Worm (Caenorhabditis elegans) whole organism, late embryonic: ENCODE results near the gene C40H1.9.
A peak's percentile ranks its signal among the peaks of the same experiment; 100 is the strongest.

ENCODE experiments used
- C08G9.2 ChIP-seq: sonication (generic microtip); optimal IDR thresholded peaks from 2 replicates; lab custom pipeline; 2016; ENCODE audit warnings: mild to moderate bottlenecking, missing genetic modification characterization, moderate library complexity, missing compliant biosample characterization
- K02D7.2 ChIP-seq: sonication (generic microtip); optimal IDR thresholded peaks from 2 replicates; lab custom pipeline; 2017; ENCODE audit warnings: mild to moderate bottlenecking, missing genetic modification characterization, missing compliant biosample characterization
- K09A11.1 ChIP-seq: sonication (generic microtip); optimal IDR thresholded peaks from 2 replicates; lab custom pipeline; 2017; ENCODE audit warnings: antibody characterized with exemption, mild to moderate bottlenecking, missing genetic modification characterization, missing compliant biosample characterization; ENCODE audit not compliant: insufficient read depth
- ahr-1 ChIP-seq: sonication (generic microtip); optimal IDR thresholded peaks from 2 replicates; lab custom pipeline; 2016; ENCODE audit warnings: missing genetic modification characterization, missing compliant biosample characterization
- ceh-14 ChIP-seq: sonication (generic microtip); optimal IDR thresholded peaks from 2 replicates; lab custom pipeline; 2016; ENCODE audit warnings: missing genotype, missing genetic modification characterization, missing compliant biosample characterization
- ceh-19 ChIP-seq: fragments of 200-800 bp; sonication (Bioruptor generic); optimal IDR thresholded peaks from 2 replicates; lab custom pipeline; 2018; ENCODE audit warnings: mild to moderate bottlenecking, missing genetic modification characterization, missing compliant biosample characterization
- ceh-22 ChIP-seq: sonication (generic microtip); optimal IDR thresholded peaks from 2 replicates; lab custom pipeline; 2017; ENCODE audit warnings: missing biosample characterization, missing genetic modification characterization
- ceh-24 ChIP-seq: sonication (generic microtip); optimal IDR thresholded peaks from 2 replicates; lab custom pipeline; 2016; ENCODE audit warnings: mild to moderate bottlenecking, missing genetic modification characterization, missing compliant biosample characterization
- ceh-31 ChIP-seq: sonication (generic microtip); optimal IDR thresholded peaks from 2 replicates; lab custom pipeline; 2016; ENCODE audit warnings: missing genetic modification characterization, missing compliant biosample characterization
- ceh-34 ChIP-seq: sonication (generic microtip); optimal IDR thresholded peaks from 2 replicates; lab custom pipeline; 2016; ENCODE audit warnings: mild to moderate bottlenecking, missing genetic modification characterization, missing compliant biosample characterization
- ceh-45 ChIP-seq: fragments of 200-800 bp; sonication (Bioruptor generic); IDR thresholded peaks from 2 replicates; pipeline ENCODE4 v1.3.6; 2022; ENCODE audit warnings: missing genetic modification reagents, missing genetic modification characterization, missing compliant biosample characterization
- ceh-6 ChIP-seq: fragments of 200-800 bp; sonication (Bioruptor generic); optimal IDR thresholded peaks from 2 replicates; lab custom pipeline; 2018; ENCODE audit warnings: mild to moderate bottlenecking, missing genetic modification characterization, missing compliant biosample characterization
- dmd-4 ChIP-seq: sonication (generic microtip); optimal IDR thresholded peaks from 2 replicates; lab custom pipeline; 2016; ENCODE audit warnings: borderline replicate concordance, missing genetic modification characterization, missing compliant biosample characterization
- dve-1 ChIP-seq: sonication (generic microtip); optimal IDR thresholded peaks from 2 replicates; lab custom pipeline; 2017; ENCODE audit warnings: antibody characterized with exemption, mild to moderate bottlenecking, missing genetic modification characterization, missing compliant biosample characterization
- elt-2 ChIP-seq: sonication (generic microtip); optimal IDR thresholded peaks from 2 replicates; lab custom pipeline; 2016; ENCODE audit warnings: missing genetic modification reagents, missing genetic modification characterization, missing compliant biosample characterization
- fax-1 ChIP-seq: sonication (generic microtip); optimal IDR thresholded peaks from 2 replicates; lab custom pipeline; 2016; ENCODE audit warnings: missing genotype, missing genetic modification characterization, missing compliant biosample characterization
- fkh-10 ChIP-seq: fragments of 150-350 bp; optimal IDR thresholded peaks from 2 replicates; lab custom pipeline; 2014; ENCODE audit warnings: missing biosample characterization, missing genetic modification reagents, missing genetic modification characterization
- gmeb-2 ChIP-seq: sonication (generic microtip); optimal IDR thresholded peaks from 2 replicates; lab custom pipeline; 2016; ENCODE audit warnings: missing genetic modification characterization, inconsistent platforms, missing compliant biosample characterization
- hlh-13 ChIP-seq: fragments of 200-800 bp; sonication (Bioruptor generic); optimal IDR thresholded peaks from 2 replicates; lab custom pipeline; 2018; ENCODE audit warnings: mild to moderate bottlenecking, missing genetic modification characterization, missing compliant biosample characterization
- hlh-15 ChIP-seq: sonication (generic microtip); optimal IDR thresholded peaks from 2 replicates; lab custom pipeline; 2016; ENCODE audit warnings: missing genetic modification characterization, missing compliant biosample characterization
- hlh-8 ChIP-seq: sonication (generic microtip); optimal IDR thresholded peaks from 2 replicates; lab custom pipeline; 2016; ENCODE audit warnings: missing genotype, missing genetic modification characterization, missing compliant biosample characterization
- lim-6 ChIP-seq: sonication (generic microtip); optimal IDR thresholded peaks from 2 replicates; lab custom pipeline; 2016; ENCODE audit warnings: missing genetic modification characterization, missing compliant biosample characterization
- madf-2 ChIP-seq: sonication (generic microtip); optimal IDR thresholded peaks from 2 replicates; lab custom pipeline; 2017; ENCODE audit warnings: missing genetic modification characterization, missing compliant biosample characterization
- mec-3 ChIP-seq: sonication (generic microtip); optimal IDR thresholded peaks from 2 replicates; lab custom pipeline; 2016; ENCODE audit warnings: borderline replicate concordance, missing genetic modification characterization, missing compliant biosample characterization
- npax-4 ChIP-seq: sonication (generic microtip); optimal IDR thresholded peaks from 2 replicates; lab custom pipeline; 2016; ENCODE audit warnings: missing genetic modification characterization, missing compliant biosample characterization
- pag-3 ChIP-seq: sonication (generic microtip); optimal IDR thresholded peaks from 2 replicates; lab custom pipeline; 2016; ENCODE audit warnings: missing compliant biosample characterization, missing genetic modification characterization, borderline replicate concordance
- pat-9 ChIP-seq: fragments of 200-800 bp; sonication (Bioruptor generic); optimal IDR thresholded peaks from 2 replicates; lab custom pipeline; 2018; ENCODE audit warnings: mild to moderate bottlenecking, missing genetic modification characterization, moderate library complexity, missing compliant biosample characterization
- pax-1 ChIP-seq: fragments of 150-350 bp; optimal IDR thresholded peaks from 2 replicates; lab custom pipeline; 2014; ENCODE audit warnings: missing biosample characterization, missing genetic modification characterization
- pha-4 ChIP-seq: fragments of 150-350 bp; optimal IDR thresholded peaks from 2 replicates; lab custom pipeline; 2018; ENCODE audit warnings: missing biosample characterization, missing genetic modification reagents, missing genetic modification characterization
- rnt-1 ChIP-seq: sonication (generic microtip); optimal IDR thresholded peaks from 2 replicates; lab custom pipeline; 2016; ENCODE audit warnings: missing genetic modification characterization, missing compliant biosample characterization
- syd-9 ChIP-seq: sonication (generic microtip); optimal IDR thresholded peaks from 2 replicates; lab custom pipeline; 2016; ENCODE audit warnings: mild to moderate bottlenecking, missing genetic modification characterization, moderate library complexity, missing compliant biosample characterization
- tbx-2 ChIP-seq: sonication (generic microtip); optimal IDR thresholded peaks from 2 replicates; lab custom pipeline; 2016; ENCODE audit warnings: missing genetic modification characterization, missing compliant biosample characterization
- ttx-3 ChIP-seq: sonication (generic microtip); optimal IDR thresholded peaks from 2 replicates; lab custom pipeline; 2016; ENCODE audit warnings: missing genetic modification reagents, missing genetic modification characterization, missing compliant biosample characterization
- unc-86 ChIP-seq: sonication (generic microtip); optimal IDR thresholded peaks from 2 replicates; lab custom pipeline; 2016; ENCODE audit warnings: missing genetic modification characterization, missing compliant biosample characterization
- zip-5 ChIP-seq: sonication (generic microtip); optimal IDR thresholded peaks from 2 replicates; lab custom pipeline; 2016; ENCODE audit warnings: missing genetic modification characterization, missing compliant biosample characterization
- ztf-16 ChIP-seq: sonication (generic microtip); optimal IDR thresholded peaks from 2 replicates; lab custom pipeline; 2017; ENCODE audit warnings: missing genetic modification characterization, missing compliant biosample characterization

The C40H1.9 gene

DNA sequence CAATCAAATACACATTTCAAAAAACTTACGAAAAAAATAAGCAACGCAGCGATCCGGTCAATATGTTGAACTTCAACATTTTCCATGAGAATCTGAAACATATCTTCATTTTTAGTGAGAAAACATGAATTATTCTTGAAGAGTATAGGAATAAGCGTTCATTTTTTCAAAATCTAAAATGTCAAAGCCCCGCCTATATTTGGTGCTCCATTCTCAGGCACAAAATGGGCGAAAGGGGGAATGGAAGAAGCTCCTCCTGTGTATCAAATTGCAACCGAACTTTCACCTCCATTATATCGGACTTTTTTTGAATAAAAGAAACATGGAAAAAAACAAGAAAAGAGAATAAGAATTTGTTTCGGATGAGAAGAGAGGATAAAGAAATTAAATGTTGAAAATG lies 13.1 kb upstream of the C40H1.9 start, which contains the start of gene srx-45:
Gene srx-45, minus strand, starts transcription at position 101 of the 400 bp plus-strand sequence.
- TF ChIP-seq pha-4 (tag; lab: Kevin White, UChicago) (no peak), ahr-1 (no peak), fkh-10 (GFP tag; lab: Kevin White, UChicago) (no peak), ttx-3 (tag; lab: Kevin White, UChicago) (no peak), dmd-4 (tag; lab: Kevin White, UChicago) (no peak), C08G9.2 (tag; lab: Kevin White, UChicago) (no peak), gmeb-2 (no peak), ceh-45 (no peak), ceh-19 (no peak)
- TF ChIP-seq, all 69 proteins: peak for 0

ce11 chrIII:9309840-9310239 lies 9.9 kb upstream of the C40H1.9 start:
- TF ChIP-seq ceh-14 (peak; percentile 29), mec-3 (tag; lab: Kevin White, UChicago) (no peak)

- TF ChIP-seq rnt-1 (tag; lab: Kevin White, UChicago) = no peak
- TF ChIP-seq madf-2 = no peak
- TF ChIP-seq ceh-22 (tag; lab: Kevin White, UChicago) = no peak
- TF ChIP-seq K02D7.2 (tag; lab: Kevin White, UChicago) = no peak
- no peak for TF ChIP-seq hlh-15 (tag; lab: Kevin White, UChicago)
- TF ChIP-seq unc-86 (tag; lab: Kevin White, UChicago) = no peak
- no peak for TF ChIP-seq ceh-6
- TF ChIP-seq zip-5 (tag; lab: Kevin White, UChicago) = no peak
- no peak for TF ChIP-seq dve-1 (tag; lab: Kevin White, UChicago)
- no peak for TF ChIP-seq ceh-24 (tag; lab: Kevin White, UChicago)
- TF ChIP-seq syd-9 (tag; lab: Kevin White, UChicago) = no peak
- TF ChIP-seq K09A11.1 (tag; lab: Kevin White, UChicago) = no peak
- no peak for TF ChIP-seq ceh-34 (tag; lab: Kevin White, UChicago)
- TF ChIP-seq pag-3 (tag; lab: Kevin White, UChicago) = no peak
- TF ChIP-seq lim-6 = no peak
- TF ChIP-seq, all 69 proteins: peak for 0
Observed at ce11 chrIII:9314476-9314875, 5.3 kb upstream of the C40H1.9 start, which contains the start of gene C40H1.8. TSS of gene C40H1.8 (plus strand) at chrIII:9314717.

DNA sequence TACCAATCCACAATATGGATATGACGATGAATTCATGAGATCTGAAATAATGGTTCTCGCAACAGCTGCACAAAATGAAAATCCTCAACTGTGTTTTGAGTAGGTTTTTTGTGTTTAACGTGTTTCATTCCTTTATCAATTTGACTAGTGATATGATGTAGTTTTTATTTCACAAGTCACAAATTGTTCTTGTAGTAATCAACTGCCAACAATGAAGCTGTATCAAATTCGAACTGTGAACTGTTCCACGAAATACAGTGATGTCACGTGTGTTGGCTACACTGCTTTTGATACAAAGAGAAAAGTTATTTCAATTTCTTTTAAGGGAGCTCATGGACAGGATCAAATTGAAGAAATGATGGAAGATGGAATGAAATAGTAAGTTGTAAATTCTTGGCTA lies 4.6 kb upstream of the C40H1.9 start:
- TF ChIP-seq elt-2 (tag; lab: Kevin White, UChicago) (no peak), ceh-31 (no peak)

DNA sequence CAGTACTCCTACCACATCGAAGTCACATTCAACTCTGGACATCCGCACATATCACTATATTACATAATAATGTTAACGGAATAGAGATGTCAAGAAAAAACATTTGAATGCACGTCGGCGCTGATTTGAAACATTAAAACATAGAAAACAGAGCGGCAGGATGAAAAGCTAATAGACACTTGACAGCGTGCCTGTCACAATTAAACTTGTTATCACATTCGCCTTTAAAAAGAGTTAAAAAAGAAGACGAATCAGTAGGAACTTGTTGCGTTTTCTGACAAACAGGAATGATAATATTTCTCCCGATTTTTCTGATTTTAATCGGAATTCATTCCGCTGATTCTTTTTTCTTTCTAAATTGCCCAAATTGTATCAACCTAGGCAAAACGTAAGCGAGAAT lies 2.1 kb upstream of the C40H1.9 start:
- TF ChIP-seq pax-1 (tag; lab: Kevin White, UChicago) (no peak), hlh-15 (tag; lab: Kevin White, UChicago) (no peak), hlh-8 (tag; lab: Kevin White, UChicago) (no peak), ttx-3 (tag; lab: Kevin White, UChicago) (no peak), ceh-19 (no peak), npax-4 (tag; lab: Kevin White, UChicago) (no peak), ahr-1 (no peak), ztf-16 (no peak), ceh-14 (no peak), tbx-2 (tag; lab: Kevin White, UChicago) (no peak), pat-9 (no peak), hlh-13 (GFP tag; lab: Kevin White, UChicago) (no peak), madf-2 (no peak), fax-1 (tag; lab: Kevin White, UChicago) (no peak)
